Fruit fly (Drosophila melanogaster): ENCODE data around the gene zfh1.

Gene zfh1

DNA sequence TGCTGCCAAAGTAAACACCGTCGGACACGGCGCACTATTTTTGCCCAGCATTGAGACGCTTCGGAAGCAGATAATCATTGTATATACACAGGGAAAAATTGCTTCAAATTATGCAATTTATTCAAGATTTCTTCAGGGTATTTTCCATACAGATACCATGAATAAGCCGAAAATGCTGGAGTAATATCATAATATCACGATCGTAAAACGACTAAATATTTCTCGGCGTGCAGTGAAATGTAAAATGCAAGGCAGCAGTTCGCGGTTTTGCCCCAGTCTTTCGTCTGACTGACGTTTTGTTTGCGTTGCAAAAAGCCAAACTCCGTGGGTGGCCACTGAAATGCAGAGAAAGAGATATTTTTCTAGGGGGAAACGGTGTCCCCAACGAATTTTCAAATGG is 14.8 kb upstream of the zfh1 start:
- no peak for TF ChIP-seq Dfd (GFP tag; optimal IDR thresholded peaks at IDR 0.05)
- TF ChIP-seq jim (GFP tag; optimal IDR thresholded peaks at IDR 0.05), result no peak
- TF ChIP-seq Mio (GFP tag; optimal IDR thresholded peaks at IDR 0.05), result no peak
- TF ChIP-seq tai (GFP tag; optimal IDR thresholded peaks at IDR 0.05), result no peak
- no peak for TF ChIP-seq usp (GFP tag; optimal IDR thresholded peaks at IDR 0.05)
- TF ChIP-seq br (GFP tag; optimal IDR thresholded peaks at IDR 0.05), result no peak
- TF ChIP-seq rgr (GFP tag; optimal IDR thresholded peaks at IDR 0.05), result no peak
- TF ChIP-seq woc (GFP tag; optimal IDR thresholded peaks at IDR 0.05), result no peak

DNA sequence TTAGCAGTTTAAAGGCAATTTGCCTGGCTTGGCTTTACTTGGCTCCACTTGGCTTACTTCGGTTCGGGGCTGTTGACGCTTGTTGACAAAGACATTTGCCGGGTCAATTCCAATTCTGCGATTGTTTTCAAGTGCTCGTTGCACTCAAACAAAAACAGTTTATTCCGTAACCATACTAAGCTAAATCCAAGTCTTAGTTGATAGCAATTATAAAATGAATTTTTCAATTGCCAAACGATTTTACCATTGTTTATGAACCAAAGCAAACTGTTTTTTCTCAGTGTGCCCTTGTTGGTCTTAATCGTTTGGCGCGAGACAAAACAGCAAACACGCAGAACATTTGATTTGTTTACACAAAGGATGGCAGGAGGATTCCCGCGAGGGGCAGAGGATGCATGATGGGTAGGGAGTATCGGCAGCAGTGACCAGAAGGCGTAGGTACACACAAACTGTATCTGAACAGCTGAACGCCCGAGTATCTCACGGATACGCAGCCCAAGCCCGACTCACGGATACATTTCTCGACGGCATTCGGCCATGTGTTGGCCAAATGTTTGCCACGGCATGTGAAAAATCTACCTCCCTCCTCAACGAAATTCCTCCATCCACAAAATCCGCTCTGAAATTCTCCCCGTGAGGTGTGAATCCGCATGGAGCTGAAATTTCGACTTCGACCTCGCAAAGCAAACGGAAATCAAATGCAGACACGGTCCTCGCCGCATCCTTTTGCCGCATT is 11.1 kb upstream of the zfh1 start:
- no peak for TF ChIP-seq br (GFP tag; optimal IDR thresholded peaks at IDR 0.05)
- no peak for TF ChIP-seq HLH106 (tag; optimal IDR thresholded peaks at IDR 0.05)
- no peak for TF ChIP-seq Jra (GFP tag; optimal IDR thresholded peaks at IDR 0.05)
- TF ChIP-seq dmrt93B (GFP tag; optimal IDR thresholded peaks at IDR 0.05), result no peak
- no peak for TF ChIP-seq Hr78 (GFP tag; optimal IDR thresholded peaks at IDR 0.05)
- no peak for TF ChIP-seq sage (GFP tag; optimal IDR thresholded peaks at IDR 0.05)
- no peak for TF ChIP-seq foxo (GFP tag; optimal IDR thresholded peaks at IDR 0.05)
- TF ChIP-seq ey (GFP tag; optimal IDR thresholded peaks at IDR 0.05), result no peak

dm6 chr3R:30756191-30756590 is 9.5 kb upstream of the zfh1 start:
- no peak for TF ChIP-seq OdsH (GFP tag; optimal IDR thresholded peaks at IDR 0.05)
- TF ChIP-seq Dfd (GFP tag; optimal IDR thresholded peaks at IDR 0.05), result no peak
- no peak for TF ChIP-seq GATAd (GFP tag; optimal IDR thresholded peaks at IDR 0.05)
- no peak for TF ChIP-seq sv (GFP tag; optimal IDR thresholded peaks at IDR 0.05)
- TF ChIP-seq pan (optimal IDR thresholded peaks at IDR 0.05), result no peak

- TF ChIP-seq foxo (GFP tag; optimal IDR thresholded peaks at IDR 0.05), result peak in 1 of 2 experiments; percentile 1
- no peak for TF ChIP-seq h (GFP tag; optimal IDR thresholded peaks at IDR 0.05)
Observed at dm6 chr3R:30758725-30759714, 6.7 kb upstream of the zfh1 start.

dm6 chr3R:30761140-30761539 is 4.6 kb upstream of the zfh1 start:
- TF ChIP-seq N (GFP tag; optimal IDR thresholded peaks at IDR 0.05) (no peak), dmrt93B (GFP tag; optimal IDR thresholded peaks at IDR 0.05) (peak; percentile 22), CrebA (GFP tag; optimal IDR thresholded peaks at IDR 0.05; ENCODE audit: borderline replicate concordance) (no peak), rgr (GFP tag; optimal IDR thresholded peaks at IDR 0.05) (peak; percentile 48), Hnf4 (GFP tag; optimal IDR thresholded peaks at IDR 0.05) (peak; percentile 17), Rel (GFP tag; optimal IDR thresholded peaks at IDR 0.05) (no peak), Rel (tag; optimal IDR thresholded peaks at IDR 0.05) (no peak), sage (GFP tag; optimal IDR thresholded peaks at IDR 0.05) (peak; percentile 32), psq (GFP tag; optimal IDR thresholded peaks at IDR 0.05) (peak; percentile 39), CG32264 (GFP tag; optimal IDR thresholded peaks at IDR 0.05) (no peak), tai (GFP tag; optimal IDR thresholded peaks at IDR 0.05) (no peak), OdsH (GFP tag; optimal IDR thresholded peaks at IDR 0.05) (peak; percentile 37), dl (GFP tag; optimal IDR thresholded peaks at IDR 0.05; ENCODE audit: insufficient read depth in 1 of 2, partially characterized antibody in 2 of 2) (no peak), Jra (GFP tag; optimal IDR thresholded peaks at IDR 0.05) (no peak), foxo (GFP tag; optimal IDR thresholded peaks at IDR 0.05) (peak in 1 of 2 experiments; percentile 72), woc (GFP tag; optimal IDR thresholded peaks at IDR 0.05) (peak; percentile 66), HLH106 (tag; optimal IDR thresholded peaks at IDR 0.05) (peak; percentile 52), h (GFP tag; optimal IDR thresholded peaks at IDR 0.05) (peak; percentile 70), Dfd (GFP tag; optimal IDR thresholded peaks at IDR 0.05) (no peak), GATAd (GFP tag; optimal IDR thresholded peaks at IDR 0.05) (no peak), CG9705 (GFP tag; optimal IDR thresholded peaks at IDR 0.05) (no peak), Mio (GFP tag; optimal IDR thresholded peaks at IDR 0.05) (no peak), ey (GFP tag; optimal IDR thresholded peaks at IDR 0.05) (peak; percentile 58), br (GFP tag; optimal IDR thresholded peaks at IDR 0.05) (peak; percentile 60), fru (GFP tag; optimal IDR thresholded peaks at IDR 0.05) (peak; percentile 73), Sp1 (GFP tag; optimal IDR thresholded peaks at IDR 0.05) (peak; percentile 38)

Data from whole organism, wandering third instar larva.